Worm (Caenorhabditis elegans) whole organism, L2 larva: ENCODE measurements around the gene asns-2.
"Not testable (repeated sequence)": the region's sequence is repeated elsewhere in the genome, so short reads cannot be mapped to it uniquely, and the experiment has no call there.

Experiments used
- F13H6.1 ChIP-seq: sonication (generic microtip); optimal IDR thresholded peaks from 2 replicates; lab custom pipeline; 2016; ENCODE audit warnings: missing genetic modification characterization, missing compliant biosample characterization
- Y55F3AM.14 ChIP-seq: fragments of 200-800 bp; sonication (Bioruptor generic); optimal IDR thresholded peaks from 2 replicates; lab custom pipeline; 2018; ENCODE audit warnings: mild to moderate bottlenecking, missing genetic modification characterization, missing compliant biosample characterization
- ZK546.5 ChIP-seq: sonication (generic microtip); optimal IDR thresholded peaks from 2 replicates; lab custom pipeline; 2017; ENCODE audit warnings: missing biosample characterization, missing genetic modification characterization
- alr-1 ChIP-seq: fragments of 150-350 bp; optimal IDR thresholded peaks from 2 replicates; lab custom pipeline; 2014; ENCODE audit warnings: missing biosample characterization, missing genetic modification characterization
- aly-2 ChIP-seq: fragments of 150-350 bp; optimal IDR thresholded peaks from 2 replicates; lab custom pipeline; 2014; ENCODE audit warnings: missing biosample characterization, missing genetic modification characterization
- ama-1 ChIP-seq: fragments of 150-350 bp; optimal IDR thresholded peaks from 2 replicates; lab custom pipeline; 2018; ENCODE audit warnings: inconsistent platforms
- blmp-1 ChIP-seq: sonication (generic microtip); optimal IDR thresholded peaks from 2 replicates; lab custom pipeline; 2017; ENCODE audit warnings: missing genetic modification characterization, mild to moderate bottlenecking, missing compliant biosample characterization, antibody characterized with exemption, moderate library complexity; ENCODE audit not compliant: insufficient read depth
- ceh-82 ChIP-seq: fragments of 150-350 bp; optimal IDR thresholded peaks from 2 replicates; lab custom pipeline; 2014; ENCODE audit warnings: missing biosample characterization, missing genetic modification characterization
- crh-2 ChIP-seq: sonication (generic microtip); optimal IDR thresholded peaks from 2 replicates; lab custom pipeline; 2017; ENCODE audit warnings: missing biosample characterization, missing genetic modification characterization
- dmd-4 ChIP-seq: sonication (generic microtip); optimal IDR thresholded peaks from 2 replicates; lab custom pipeline; 2017; ENCODE audit warnings: missing biosample characterization, missing genetic modification characterization
- egl-27 ChIP-seq: sonication (generic microtip); optimal IDR thresholded peaks from 3 replicates; lab custom pipeline; 2017; ENCODE audit warnings: missing biosample characterization, missing genetic modification reagents, missing genetic modification characterization
- elt-1 ChIP-seq: fragments of 150-350 bp; optimal IDR thresholded peaks from 2 replicates; lab custom pipeline; 2014; ENCODE audit warnings: missing biosample characterization, missing genetic modification characterization
- lin-13 ChIP-seq: fragments of 150-350 bp; optimal IDR thresholded peaks from 2 replicates; lab custom pipeline; 2014; ENCODE audit warnings: missing biosample characterization, missing genetic modification reagents, missing genetic modification characterization
- lin-39 ChIP-seq: fragments of 150-350 bp; optimal IDR thresholded peaks from 2 replicates; lab custom pipeline; 2014; ENCODE audit warnings: missing biosample characterization, missing genetic modification reagents, missing genetic modification characterization
- lsy-2 ChIP-seq, 2 experiments: fragments of 150-350 bp in 1 of 2; sonication (generic microtip) in 1 of 2; optimal IDR thresholded peaks; 2 replicates each; lab custom pipeline; 2014 to 2017; ENCODE audit warnings: missing biosample characterization in 2 of 2, missing genetic modification characterization in 2 of 2
- mab-5 ChIP-seq: fragments of 150-350 bp; optimal IDR thresholded peaks from 2 replicates; lab custom pipeline; 2014; ENCODE audit warnings: missing biosample characterization, missing genetic modification characterization
- mbf-1 ChIP-seq: sonication (generic microtip); optimal IDR thresholded peaks from 2 replicates; lab custom pipeline; 2017; ENCODE audit warnings: missing biosample characterization, missing genetic modification characterization
- mdl-1 ChIP-seq, 2 experiments: fragments of 150-350 bp in 1 of 2; sonication (generic microtip) in 1 of 2; optimal IDR thresholded peaks; 2 replicates each; lab custom pipeline; 2017; ENCODE audit warnings: missing biosample characterization in 2 of 2, missing genetic modification characterization in 2 of 2
- nhr-10 ChIP-seq: sonication (generic microtip); optimal IDR thresholded peaks from 2 replicates; lab custom pipeline; 2017; ENCODE audit warnings: missing biosample characterization, missing genetic modification characterization
- nhr-11 ChIP-seq: fragments of 150-350 bp; optimal IDR thresholded peaks from 2 replicates; lab custom pipeline; 2014; ENCODE audit warnings: missing biosample characterization, missing genetic modification characterization
- nhr-129 ChIP-seq: fragments of 150-350 bp; optimal IDR thresholded peaks from 2 replicates; lab custom pipeline; 2014; ENCODE audit warnings: missing biosample characterization, missing genetic modification characterization
- nhr-21 ChIP-seq: fragments of 150-350 bp; optimal IDR thresholded peaks from 2 replicates; lab custom pipeline; 2014; ENCODE audit warnings: missing biosample characterization, missing genetic modification characterization
- nhr-23 ChIP-seq: fragments of 150-350 bp; optimal IDR thresholded peaks from 2 replicates; lab custom pipeline; 2014; ENCODE audit warnings: missing biosample characterization, missing genetic modification reagents, missing genetic modification characterization
- nhr-237 ChIP-seq: fragments of 150-350 bp; optimal IDR thresholded peaks from 2 replicates; lab custom pipeline; 2014; ENCODE audit warnings: missing biosample characterization, missing genetic modification characterization
- nhr-25 ChIP-seq: fragments of 150-350 bp; sonication (generic microtip); optimal IDR thresholded peaks from 3 replicates; lab custom pipeline; 2014; ENCODE audit warnings: missing biosample characterization, missing genetic modification characterization
- nhr-6 ChIP-seq: fragments of 150-350 bp; optimal IDR thresholded peaks from 2 replicates; lab custom pipeline; 2014; ENCODE audit warnings: missing biosample characterization, missing genetic modification characterization
- nhr-77 ChIP-seq: fragments of 150-350 bp; optimal IDR thresholded peaks from 2 replicates; lab custom pipeline; 2014; ENCODE audit warnings: missing biosample characterization, missing genetic modification characterization
- peb-1 ChIP-seq: fragments of 150-350 bp; optimal IDR thresholded peaks from 2 replicates; lab custom pipeline; 2014; ENCODE audit warnings: missing biosample characterization, missing genetic modification characterization
- sem-4 ChIP-seq: fragments of 150-350 bp; optimal IDR thresholded peaks from 2 replicates; lab custom pipeline; 2014; ENCODE audit warnings: missing biosample characterization, missing genetic modification reagents, missing genetic modification characterization
- sma-3 ChIP-seq: sonication (generic microtip); optimal IDR thresholded peaks from 2 replicates; lab custom pipeline; 2016; ENCODE audit warnings: missing genetic modification reagents, missing genetic modification characterization, missing compliant biosample characterization
- sma-9 ChIP-seq, 2 experiments: fragments of 150-350 bp in 1 of 2; sonication (generic microtip) in 1 of 2; optimal IDR thresholded peaks; 2 replicates each; lab custom pipeline; 2014 to 2016; ENCODE audit warnings: missing genetic modification characterization in 2 of 2, mild to moderate bottlenecking in 1 of 2, missing biosample characterization in 1 of 2, missing compliant biosample characterization in 1 of 2, missing genetic modification reagents in 1 of 2, moderate library complexity in 1 of 2
- snpc-4 ChIP-seq: fragments of 150-350 bp; optimal IDR thresholded peaks from 2 replicates; lab custom pipeline; 2014; ENCODE audit warnings: missing biosample characterization, missing genetic modification characterization
- unc-39 ChIP-seq: fragments of 150-350 bp; optimal IDR thresholded peaks from 2 replicates; lab custom pipeline; 2014; ENCODE audit warnings: missing biosample characterization, missing genetic modification characterization
- unc-55 ChIP-seq: fragments of 150-350 bp; sonication (generic microtip); optimal IDR thresholded peaks from 3 replicates; lab custom pipeline; 2014; ENCODE audit warnings: missing biosample characterization, missing genetic modification reagents, missing genetic modification characterization
- zag-1 ChIP-seq: fragments of 150-350 bp; optimal IDR thresholded peaks from 2 replicates; lab custom pipeline; 2014; ENCODE audit warnings: missing biosample characterization, missing genetic modification characterization
- ztf-1 ChIP-seq: fragments of 200-800 bp; sonication (Bioruptor generic); conservative IDR thresholded peaks from 2 replicates; pipeline ENCODE4 v1.3.6; 2022; ENCODE audit warnings: missing genetic modification characterization, missing compliant biosample characterization
- ztf-11 ChIP-seq: sonication (generic microtip); optimal IDR thresholded peaks from 2 replicates; lab custom pipeline; 2017; ENCODE audit warnings: missing biosample characterization, missing genetic modification characterization

The asns-2 gene

ce11 chrX:8731822-8732221 is 18.9 kb downstream of the asns-2 start, which contains the start of gene M02D8.6:
Gene M02D8.6 (minus strand): TSS chrX:8731922.
- not testable (repeated sequence) for TF ChIP-seq sma-3 (GFP tag; lab: Kevin White, UChicago); dmd-4 (tag; lab: Kevin White, UChicago); aly-2

DNA sequence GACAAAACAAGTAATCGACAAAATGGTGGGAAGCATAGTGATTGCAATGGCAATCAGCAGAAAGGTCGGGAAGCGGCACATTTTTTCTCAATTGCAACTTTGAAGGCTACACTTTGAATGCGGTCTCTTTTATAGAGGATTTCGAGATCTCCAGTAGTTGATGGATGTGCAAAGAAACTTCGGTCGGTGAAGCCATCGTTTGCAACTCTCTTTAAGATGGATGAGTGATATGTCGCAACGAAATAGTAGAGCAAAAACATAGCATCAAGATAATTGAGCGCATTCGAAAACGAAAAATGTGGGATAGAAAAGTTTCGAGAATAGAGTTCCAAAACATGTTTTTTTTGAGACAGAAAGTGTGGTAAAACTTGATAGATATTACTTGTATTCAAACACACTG is 23.4 kb downstream of the asns-2 start, which contains the start of gene EGAP4.1:
EGAP4.1 (minus strand) TSS at position 101 of the 400 bp plus-strand sequence.
- TF ChIP-seq lsy-2 (tag; optimal IDR thresholded peaks at IDR 0.05; lab: Kevin White, UChicago) (no peak), Y55F3AM.14 (GFP tag; lab: Kevin White, UChicago) (no peak), nhr-77 (tag; lab: Kevin White, UChicago) (no peak), F13H6.1 (tag; lab: Kevin White, UChicago) (no peak), mdl-1 (tag; optimal IDR thresholded peaks at IDR 0.05; lab: Kevin White, UChicago) (no peak), sma-9 (GFP tag; optimal IDR thresholded peaks at IDR 0.05; lab: Kevin White, UChicago) (no peak), sma-9 (tag; optimal IDR thresholded peaks at IDR 0.05; lab: Kevin White, UChicago) (no peak), crh-2 (tag; lab: Kevin White, UChicago) (no peak), nhr-6 (tag; lab: Kevin White, UChicago) (no peak), peb-1 (no peak), egl-27 (no peak), ama-1 (lab: Kevin White, UChicago) (no peak), dmd-4 (tag; lab: Kevin White, UChicago) (no peak)

DNA sequence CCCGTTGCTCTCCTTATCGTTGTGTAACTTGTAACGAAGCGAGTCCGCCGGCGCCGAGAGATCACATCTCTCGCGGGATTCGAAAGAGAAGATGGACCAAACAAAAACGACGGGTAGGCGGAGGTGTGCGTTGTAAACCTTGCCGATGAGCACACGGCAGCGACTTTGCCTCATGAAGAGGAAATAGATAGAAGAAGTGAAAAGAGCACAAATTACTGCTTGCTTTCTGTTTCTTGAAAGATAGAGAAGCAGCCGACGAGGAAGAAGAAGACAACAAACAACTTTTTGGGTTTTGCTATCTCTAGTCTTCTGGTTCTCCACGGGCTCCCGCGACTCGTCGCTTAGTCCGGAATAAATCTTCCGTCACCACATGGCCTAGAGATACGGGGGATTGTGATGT is 26.9 kb downstream of the asns-2 start:
- TF ChIP-seq F13H6.1 (tag; lab: Kevin White, UChicago) (peak; percentile 83), nhr-25 (tag; lab: Kevin White, UChicago) (no peak), nhr-129 (tag; lab: Kevin White, UChicago) (peak; percentile 59), sem-4 (tag; lab: Kevin White, UChicago) (peak; percentile 22), sma-9 (GFP tag; optimal IDR thresholded peaks at IDR 0.05; lab: Kevin White, UChicago) (peak; percentile 46), sma-9 (tag; optimal IDR thresholded peaks at IDR 0.05; lab: Kevin White, UChicago) (no peak), mbf-1 (tag; lab: Kevin White, UChicago) (no peak), nhr-6 (tag; lab: Kevin White, UChicago) (no peak), nhr-11 (tag; lab: Kevin White, UChicago) (no peak), nhr-21 (tag; lab: Kevin White, UChicago) (no peak), unc-39 (tag; lab: Kevin White, UChicago) (no peak), snpc-4 (tag; lab: Kevin White, UChicago) (peak; percentile 33), unc-55 (no peak), lsy-2 (tag; optimal IDR thresholded peaks at IDR 0.05; lab: Kevin White, UChicago) (peak in 1 of 2 experiments; percentile 35), lin-13 (peak; percentile 6), alr-1 (no peak), lin-39 (tag; lab: Kevin White, UChicago) (no peak), mab-5 (tag; lab: Kevin White, UChicago) (no peak), nhr-10 (tag; lab: Kevin White, UChicago) (no peak), ztf-11 (tag; lab: Kevin White, UChicago) (no peak), blmp-1 (no peak), ZK546.5 (tag; lab: Kevin White, UChicago) (no peak)

DNA sequence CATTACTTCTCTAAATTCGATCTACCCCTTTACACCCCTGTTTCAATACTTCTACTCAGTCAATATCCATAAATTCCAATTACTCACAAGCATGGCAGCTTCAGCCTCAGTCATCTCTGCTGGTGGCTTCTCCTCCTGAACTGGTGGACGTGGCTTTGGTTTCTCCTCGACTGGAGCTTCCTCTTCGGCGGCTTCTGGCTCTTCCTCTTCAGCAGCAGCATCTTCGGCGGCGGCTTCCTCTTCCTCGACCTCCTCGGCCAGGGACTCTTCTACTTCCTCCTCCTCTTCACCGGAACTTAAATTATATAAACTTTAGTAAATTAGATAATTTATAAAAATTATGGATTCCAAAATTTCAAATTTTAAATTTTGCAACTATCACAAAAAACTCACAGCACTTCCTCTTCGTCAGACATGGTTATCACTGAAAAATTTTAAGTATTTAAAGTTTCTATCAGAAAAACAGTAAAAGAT is 27.6 kb downstream of the asns-2 start, which contains the start of gene tnt-2:
tnt-2 (minus strand) TSS at position 424 of the 474 bp plus-strand sequence.
- TF ChIP-seq zag-1: no peak
- no peak for TF ChIP-seq ztf-1
- TF ChIP-seq lin-13: no peak
- no peak for TF ChIP-seq ztf-11 (tag; lab: Kevin White, UChicago)
- no peak for TF ChIP-seq nhr-237 (tag; lab: Kevin White, UChicago)
- TF ChIP-seq egl-27: no peak
- no peak for TF ChIP-seq nhr-23
- TF ChIP-seq blmp-1: no peak
- no peak for TF ChIP-seq elt-1
- no peak for TF ChIP-seq nhr-129 (tag; lab: Kevin White, UChicago)
- TF ChIP-seq ceh-82 (tag; lab: Kevin White, UChicago): no peak
- no peak for TF ChIP-seq ZK546.5 (tag; lab: Kevin White, UChicago)
- TF ChIP-seq nhr-6 (tag; lab: Kevin White, UChicago): no peak
